Fruit fly (Drosophila melanogaster) S2 (cell line): ENCODE measurements around the gene CG3515.

Source experiments
- CG8478 ChIP-seq: fragments of >200 bp; optimal IDR thresholded peaks from 2 replicates; lab custom pipeline; 2018
- CTCF ChIP-seq, 2 experiments: fragments of >200 bp; optimal IDR thresholded peaks; 2 replicates each; lab custom pipeline; 2018

The CG3515 gene

DNA sequence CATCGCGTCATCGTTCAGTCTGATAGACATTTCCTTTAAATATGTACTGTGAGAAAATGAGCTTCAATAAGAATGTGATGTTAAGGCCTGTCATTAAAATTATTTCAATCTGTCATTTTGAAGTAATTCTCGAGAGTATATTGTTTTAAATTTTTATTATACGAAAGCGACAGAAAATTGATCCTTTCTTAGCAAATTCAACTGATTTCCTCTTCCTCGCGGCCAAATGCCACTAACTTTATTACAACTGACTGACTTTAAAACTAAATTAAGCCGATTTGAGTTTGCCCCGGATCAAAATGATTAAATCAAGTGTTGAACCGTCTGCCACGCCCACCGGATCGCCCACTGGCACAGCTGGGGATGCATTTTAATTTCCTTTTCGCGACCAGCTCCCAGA lies at the start of gene CG3515:
CG3515 (minus strand) TSS at position 101 of the 400 bp plus-strand sequence.
- TF ChIP-seq CG8478 (lab: Kevin White, UChicago) (no peak), CTCF (optimal IDR thresholded peaks at IDR 0.05; lab: Kevin White, UChicago) (no peak)

DNA sequence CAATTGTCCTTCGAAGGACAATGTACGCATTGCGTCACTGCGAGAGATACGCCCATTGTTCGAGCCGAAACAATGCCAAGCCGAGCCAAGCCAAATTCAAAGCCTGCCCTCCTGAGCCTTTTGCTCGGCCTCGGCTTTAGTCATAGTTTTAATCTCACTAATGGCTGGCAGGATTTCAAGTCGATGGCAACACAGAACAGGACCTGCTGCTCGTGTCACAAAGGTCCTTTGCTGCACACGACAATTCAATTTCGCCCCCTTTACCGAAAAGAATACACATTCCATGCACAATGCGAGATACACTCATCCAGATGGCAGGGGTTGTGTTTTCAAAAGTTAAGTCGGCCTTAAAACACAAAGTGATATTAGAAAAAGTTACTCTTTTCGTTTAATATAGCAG lies 38.9 kb upstream of the CG3515 start, which contains the start of gene CG15394:
CG15394 (plus strand) TSS at position 301 of the 400 bp plus-strand sequence.
- TF ChIP-seq CG8478 (lab: Kevin White, UChicago), result no peak
- no peak for TF ChIP-seq CTCF (optimal IDR thresholded peaks at IDR 0.05; lab: Kevin White, UChicago)

- TF ChIP-seq CG8478 (lab: Kevin White, UChicago) (no peak), CTCF (optimal IDR thresholded peaks at IDR 0.05; lab: Kevin White, UChicago) (peak; percentile 85 to 86)
Measured at dm6 chr2L:2585285-2585684, 32.7 kb upstream of the CG3515 start, which contains the start of gene Drp1. Gene Drp1, minus strand, starts transcription at chr2L:2585430.

DNA sequence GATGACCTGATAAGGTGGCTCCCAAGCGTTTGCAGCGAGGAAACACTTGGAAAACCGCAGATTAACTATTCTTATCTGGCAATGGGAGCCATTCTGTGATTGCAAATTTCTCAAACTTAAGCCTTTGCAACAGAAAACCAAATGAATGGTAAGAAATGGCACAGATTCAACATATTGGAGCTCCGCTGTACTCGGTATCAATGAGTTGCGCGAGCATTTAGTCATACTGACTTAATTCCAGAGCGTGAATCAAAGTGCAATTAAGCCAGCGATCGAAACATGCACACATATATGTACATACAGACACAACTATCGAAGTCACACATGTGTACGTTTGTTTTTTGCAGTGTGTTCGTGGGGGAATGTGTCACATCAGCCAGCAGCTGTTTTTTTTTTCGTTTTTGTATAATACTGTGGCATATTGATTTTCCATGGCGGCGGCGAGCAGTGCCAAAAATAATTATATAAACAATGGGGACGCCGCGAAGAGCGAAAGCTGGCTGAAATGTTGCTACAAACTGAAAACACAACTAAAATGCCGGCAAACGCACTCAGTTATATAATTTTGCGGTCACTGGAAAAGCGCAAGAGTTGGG lies 31.9 kb upstream of the CG3515 start:
- TF ChIP-seq CTCF (optimal IDR thresholded peaks at IDR 0.05; lab: Kevin White, UChicago) (no peak), CG8478 (lab: Kevin White, UChicago) (no peak)

dm6 chr2L:2579669-2580351 lies 27.2 kb upstream of the CG3515 start, which contains the start of the genes ND-B17.2 and Arpc5:
Gene ND-B17.2, minus strand, starts transcription at chr2L:2580172.
Gene Arpc5, plus strand, starts transcription at chr2L:2580292.
- no peak for TF ChIP-seq CTCF (optimal IDR thresholded peaks at IDR 0.05; lab: Kevin White, UChicago)
- no peak for TF ChIP-seq CG8478 (lab: Kevin White, UChicago)

DNA sequence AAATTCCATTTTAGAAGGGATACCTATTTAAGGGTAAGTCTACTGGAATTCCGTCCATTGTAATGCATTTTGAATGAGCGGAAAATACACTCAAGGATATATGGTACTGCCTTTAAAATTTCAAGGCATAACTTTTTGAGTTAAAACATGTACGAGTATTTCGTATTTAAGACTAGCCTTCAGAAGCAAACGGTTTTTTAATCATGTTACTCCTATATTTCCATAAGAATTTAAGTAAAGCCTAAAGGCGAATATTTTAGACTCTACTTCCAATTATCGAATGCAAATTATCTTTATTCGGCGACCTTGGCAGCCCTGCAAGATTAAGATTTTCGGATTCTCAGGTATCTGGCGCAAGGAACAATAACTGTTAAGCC lies 24.7 kb upstream of the CG3515 start, which contains the start of gene Elba2:
Elba2 (plus strand) TSS at position 327 of the 377 bp plus-strand sequence.
- no peak for TF ChIP-seq CG8478 (lab: Kevin White, UChicago)
- TF ChIP-seq CTCF (optimal IDR thresholded peaks at IDR 0.05; lab: Kevin White, UChicago), result no peak

DNA sequence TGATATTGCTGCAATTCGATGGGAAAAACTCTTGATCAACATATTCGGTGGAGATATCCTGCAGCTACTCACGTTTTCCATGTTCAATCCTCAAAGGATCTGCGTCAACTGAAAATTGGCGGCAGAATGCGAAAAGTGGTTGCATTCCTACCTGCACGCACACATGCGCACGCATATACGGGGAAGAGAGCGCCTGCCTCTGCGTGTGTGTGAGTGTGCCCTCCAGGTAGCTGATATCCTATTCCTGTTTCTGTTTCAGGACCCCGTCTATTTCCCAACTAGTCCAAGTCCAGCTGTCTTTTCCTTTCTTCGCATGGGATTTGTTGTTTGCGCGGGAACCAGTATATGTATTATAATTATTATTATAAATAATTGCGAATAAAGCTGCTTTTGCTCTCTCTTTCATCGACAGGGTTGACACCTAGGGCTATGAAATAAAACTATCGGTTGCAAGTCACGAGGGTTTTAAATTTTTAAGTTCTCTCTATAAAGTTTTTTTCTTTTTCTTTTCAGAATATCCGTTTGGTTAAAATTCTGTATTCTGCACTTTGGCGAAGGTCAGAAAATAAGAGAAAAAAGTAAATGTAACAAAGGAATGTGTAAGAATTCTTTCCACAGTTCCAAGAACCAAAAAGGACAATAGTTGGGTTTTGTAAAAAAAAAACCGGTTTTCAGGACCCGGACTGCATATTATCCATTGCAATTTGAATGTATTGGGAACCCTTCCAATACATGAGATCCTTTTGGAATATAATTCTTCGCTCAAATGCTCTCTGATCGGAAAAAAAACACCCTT lies 24.1 kb upstream of the CG3515 start, which contains the start of gene insv:
insv (minus strand) TSS at position 433 of the 796 bp plus-strand sequence.
- TF ChIP-seq CTCF (optimal IDR thresholded peaks at IDR 0.05; lab: Kevin White, UChicago) (no peak), CG8478 (lab: Kevin White, UChicago) (no peak)

dm6 chr2L:2574717-2575273 lies 22.2 kb upstream of the CG3515 start, which contains the start of the genes Rad1 and Sws1:
Gene Rad1, minus strand, starts transcription at chr2L:2575052.
Gene Sws1, minus strand, starts transcription at chr2L:2575052.
- TF ChIP-seq CTCF (optimal IDR thresholded peaks at IDR 0.05; lab: Kevin White, UChicago) (no peak), CG8478 (lab: Kevin White, UChicago) (no peak)

DNA sequence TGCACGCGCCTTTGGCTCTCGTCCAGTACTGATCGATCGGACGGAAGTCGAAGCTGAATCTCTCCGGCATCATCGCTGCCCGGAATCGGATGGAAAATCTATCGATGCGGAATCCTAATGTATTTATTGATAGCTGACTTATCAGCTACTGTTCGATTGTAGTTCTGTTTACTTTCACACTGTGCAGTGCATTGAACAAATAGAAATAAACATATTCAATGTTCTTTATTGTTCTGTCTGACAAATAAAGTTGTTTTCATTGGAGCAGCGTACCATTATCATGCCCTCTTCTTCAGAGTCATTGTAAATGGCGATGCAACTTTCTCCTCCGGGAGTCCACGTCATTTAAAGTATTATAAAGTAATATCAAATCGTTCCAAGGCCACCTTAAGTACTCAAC lies 20.3 kb upstream of the CG3515 start, which contains the start of gene Cyp309a2:
Cyp309a2 (minus strand) TSS at position 101 of the 400 bp plus-strand sequence.
- TF ChIP-seq CG8478 (lab: Kevin White, UChicago) (no peak), CTCF (optimal IDR thresholded peaks at IDR 0.05; lab: Kevin White, UChicago) (no peak)

dm6 chr2L:2564758-2565157 lies 12.1 kb upstream of the CG3515 start, which contains the start of gene Cyp309a1:
Gene Cyp309a1, minus strand, starts transcription at chr2L:2564830.
- no peak for TF ChIP-seq CG8478 (lab: Kevin White, UChicago)
- no peak for TF ChIP-seq CTCF (optimal IDR thresholded peaks at IDR 0.05; lab: Kevin White, UChicago)

DNA sequence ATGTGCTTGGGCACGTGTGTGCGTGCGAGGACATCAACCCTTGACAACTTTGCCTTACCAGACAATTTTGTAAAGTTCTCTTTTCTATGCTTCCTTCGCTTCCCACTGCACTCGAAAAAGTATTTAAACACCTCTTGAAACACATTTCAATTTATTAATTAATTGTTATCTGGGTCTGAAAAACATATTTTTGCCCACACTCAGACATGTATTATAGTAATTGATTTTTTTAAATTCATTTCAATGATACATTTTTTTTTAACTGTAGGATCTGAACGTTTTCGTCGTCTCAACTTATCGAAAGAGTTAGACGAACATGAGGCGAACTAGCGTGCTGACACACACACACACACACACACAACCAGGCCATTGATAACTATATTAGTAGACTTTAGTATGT lies 10.1 kb downstream of the CG3515 start:
- TF ChIP-seq CTCF (optimal IDR thresholded peaks at IDR 0.05; lab: Kevin White, UChicago), result no peak
- no peak for TF ChIP-seq CG8478 (lab: Kevin White, UChicago)

- TF ChIP-seq CG8478 (lab: Kevin White, UChicago) (no peak), CTCF (optimal IDR thresholded peaks at IDR 0.05; lab: Kevin White, UChicago) (no peak)
Measured at dm6 chr2L:2528097-2528496, 24.5 kb downstream of the CG3515 start.

dm6 chr2L:2517937-2518336 lies 34.7 kb downstream of the CG3515 start, which contains the start of gene CG3528:
Gene CG3528, minus strand, starts transcription at chr2L:2518037.
- TF ChIP-seq CTCF (optimal IDR thresholded peaks at IDR 0.05; lab: Kevin White, UChicago), result no peak
- no peak for TF ChIP-seq CG8478 (lab: Kevin White, UChicago)

DNA sequence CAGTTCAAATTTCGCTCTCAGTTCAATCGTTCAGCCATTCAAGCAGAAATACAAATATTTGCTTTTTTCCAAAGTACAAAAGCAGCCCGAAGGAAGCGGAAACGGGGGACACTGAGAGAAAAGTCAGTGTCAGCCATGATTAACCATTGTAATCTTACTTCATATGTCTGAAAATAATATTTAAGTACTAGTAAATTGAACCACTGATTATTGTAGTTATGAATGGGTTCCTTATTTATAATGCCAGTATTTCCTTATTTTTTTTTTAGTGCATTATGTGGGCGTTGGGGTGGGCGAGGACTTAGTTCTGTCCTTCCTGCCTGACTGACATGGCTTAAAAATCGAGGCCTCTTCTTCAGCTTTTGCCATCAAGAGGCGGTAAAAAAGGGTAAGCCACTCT lies 50.8 kb downstream of the CG3515 start:
- no peak for TF ChIP-seq CTCF (optimal IDR thresholded peaks at IDR 0.05; lab: Kevin White, UChicago)
- no peak for TF ChIP-seq CG8478 (lab: Kevin White, UChicago)
